Worm (Caenorhabditis elegans): Measurements from ENCODE around the gene lys-10.

The lys-10 gene

DNA sequence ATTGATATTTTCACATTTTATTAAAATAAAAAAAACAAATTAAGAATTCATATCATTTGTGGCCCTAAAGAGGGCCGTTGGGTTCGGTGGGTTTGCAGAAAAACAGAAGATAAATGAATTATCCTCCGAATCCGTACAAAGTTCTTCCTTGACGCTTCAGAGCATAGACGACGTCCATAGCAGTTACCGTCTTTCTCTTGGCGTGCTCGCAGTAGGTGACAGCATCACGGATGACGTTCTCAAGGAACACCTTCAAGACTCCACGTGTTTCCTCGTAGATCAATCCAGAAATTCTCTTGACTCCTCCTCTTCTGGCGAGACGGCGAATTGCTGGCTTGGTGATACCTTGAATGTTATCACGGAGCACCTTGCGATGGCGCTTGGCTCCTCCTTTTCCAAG, 928 bp downstream of the lys-10 start:
- TF ChIP-seq nhr-11 (tag; optimal IDR thresholded peaks at IDR 0.05) (no peak), dmd-4 (tag; optimal IDR thresholded peaks at IDR 0.05) (no peak), unc-55 (GFP tag; optimal IDR thresholded peaks at IDR 0.05) (no peak), lin-39 (tag; optimal IDR thresholded peaks at IDR 0.05) (no peak), F13H6.1 (tag; optimal IDR thresholded peaks at IDR 0.05) (no peak), ceh-82 (tag; optimal IDR thresholded peaks at IDR 0.05) (no peak), sma-3 (GFP tag; optimal IDR thresholded peaks at IDR 0.05) (no peak)

DNA sequence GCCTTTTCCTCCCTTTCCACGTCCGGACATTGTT, 1.1 kb downstream of the lys-10 start, which contains the start of gene his-31:
Gene his-31 (minus strand): TSS at position 30 of the 34 bp plus-strand sequence.
- TF ChIP-seq nhr-129 (tag; optimal IDR thresholded peaks at IDR 0.05) = no peak
- TF ChIP-seq mab-5 (tag; optimal IDR thresholded peaks at IDR 0.05) = no peak
- TF ChIP-seq gmeb-1 (tag; optimal IDR thresholded peaks at IDR 0.05) = no peak
- no peak for TF ChIP-seq egl-27 (tag; optimal IDR thresholded peaks at IDR 0.05)
- TF ChIP-seq lin-13 (GFP tag; optimal IDR thresholded peaks at IDR 0.05) = no peak
- no peak for TF ChIP-seq aly-2 (tag; optimal IDR thresholded peaks at IDR 0.05)
- no peak for TF ChIP-seq elt-3 (tag; optimal IDR thresholded peaks at IDR 0.05)
- TF ChIP-seq skn-1 (tag; optimal IDR thresholded peaks at IDR 0.05) = no peak
- TF ChIP-seq ama-1 (optimal IDR thresholded peaks at IDR 0.05) = no peak
- no peak for TF ChIP-seq unc-39 (tag; optimal IDR thresholded peaks at IDR 0.05)
- TF ChIP-seq peb-1 (tag; optimal IDR thresholded peaks at IDR 0.05) = no peak
- no peak for TF ChIP-seq zag-1 (tag; optimal IDR thresholded peaks at IDR 0.05)

DNA sequence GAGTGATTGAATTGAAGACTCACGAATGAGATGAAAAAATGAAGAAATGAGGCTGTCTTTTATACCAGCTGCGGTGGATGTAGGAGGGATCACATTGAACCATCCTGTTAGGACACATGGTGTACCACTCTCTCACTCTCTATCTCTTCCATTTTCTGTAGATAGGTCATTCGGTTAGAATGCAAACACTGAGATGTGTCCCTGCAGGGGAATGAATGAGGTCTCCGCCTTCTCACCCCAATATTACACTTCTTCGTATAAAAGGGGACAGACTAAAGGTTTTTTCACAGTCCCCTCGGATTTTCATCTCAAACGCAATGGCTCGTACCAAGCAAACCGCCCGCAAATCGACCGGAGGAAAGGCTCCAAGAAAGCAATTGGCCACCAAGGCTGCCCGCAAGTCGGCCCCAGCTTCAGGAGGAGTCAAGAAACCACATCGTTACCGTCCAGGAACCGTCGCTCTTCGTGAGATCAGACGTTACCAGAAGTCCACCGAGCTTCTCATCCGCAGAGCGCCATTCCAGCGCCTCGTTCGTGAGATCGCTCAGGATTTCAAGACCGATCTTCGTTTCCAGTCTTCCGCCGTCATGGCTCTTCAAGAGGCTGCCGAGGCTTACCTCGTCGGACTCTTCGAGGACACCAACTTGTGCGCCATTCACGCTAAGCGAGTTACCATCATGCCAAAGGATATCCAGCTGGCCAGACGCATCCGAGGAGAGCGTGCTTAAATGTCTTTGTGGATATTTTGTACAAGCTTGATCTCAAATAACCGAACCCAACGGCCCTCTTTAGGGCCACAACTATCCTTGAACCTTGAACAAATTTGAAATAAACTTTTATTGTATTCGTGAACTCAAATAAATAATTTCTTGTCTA, 1.6 kb downstream of the lys-10 start, which contains the start of gene his-32:
Gene his-32 (plus strand): TSS at position 318 of the 876 bp plus-strand sequence.
- peak; percentile 97 for TF ChIP-seq ceh-16 (tag; optimal IDR thresholded peaks at IDR 0.05)
- TF ChIP-seq ceh-82 (tag; optimal IDR thresholded peaks at IDR 0.05) = no peak
- TF ChIP-seq C34F6.9 (tag; optimal IDR thresholded peaks at IDR 0.05) = peak; percentile 30
- TF ChIP-seq gmeb-1 (tag; optimal IDR thresholded peaks at IDR 0.05) = no peak
- peak; percentile 5 for TF ChIP-seq sma-9 (GFP tag; optimal IDR thresholded peaks at IDR 0.05)
- TF ChIP-seq sma-9 (tag; optimal IDR thresholded peaks at IDR 0.05) = no peak
- peak; percentile 55 for TF ChIP-seq sma-3 (GFP tag; optimal IDR thresholded peaks at IDR 0.05)
- TF ChIP-seq sem-4 (tag; optimal IDR thresholded peaks at IDR 0.05) = peak; percentile 75
- peak; percentile 37 for TF ChIP-seq nhr-21 (tag; optimal IDR thresholded peaks at IDR 0.05)
- peak; percentile 66 for TF ChIP-seq mab-5 (tag; optimal IDR thresholded peaks at IDR 0.05)
- no peak for TF ChIP-seq nhr-10 (tag; optimal IDR thresholded peaks at IDR 0.05)
- TF ChIP-seq ztf-4 (tag; optimal IDR thresholded peaks at IDR 0.05) = no peak
- no peak for TF ChIP-seq ama-1 (optimal IDR thresholded peaks at IDR 0.05)
- peak; percentile 67 for TF ChIP-seq lin-13 (GFP tag; optimal IDR thresholded peaks at IDR 0.05)
- no peak for TF ChIP-seq unc-39 (tag; optimal IDR thresholded peaks at IDR 0.05)
- TF ChIP-seq dmd-4 (tag; optimal IDR thresholded peaks at IDR 0.05) = no peak
- TF ChIP-seq nhr-129 (tag; optimal IDR thresholded peaks at IDR 0.05) = peak; percentile 68
- TF ChIP-seq nhr-6 (tag; optimal IDR thresholded peaks at IDR 0.05) = peak; percentile 80
- TF ChIP-seq nhr-237 (tag; optimal IDR thresholded peaks at IDR 0.05) = no peak
- no peak for TF ChIP-seq zag-1 (tag; optimal IDR thresholded peaks at IDR 0.05)
- no peak for TF ChIP-seq skn-1 (tag; optimal IDR thresholded peaks at IDR 0.05)
- TF ChIP-seq F13H6.1 (tag; optimal IDR thresholded peaks at IDR 0.05) = no peak
- no peak for TF ChIP-seq elt-1 (tag; optimal IDR thresholded peaks at IDR 0.05)
- TF ChIP-seq unc-55 (GFP tag; optimal IDR thresholded peaks at IDR 0.05) = no peak
- no peak for TF ChIP-seq R02D3.7 (tag; optimal IDR thresholded peaks at IDR 0.05)
- TF ChIP-seq ztf-1 (GFP tag; conservative IDR thresholded peaks at IDR 0.05) = no peak
- TF ChIP-seq fos-1 (tag; optimal IDR thresholded peaks at IDR 0.05) = peak; percentile 21
- no peak for TF ChIP-seq egl-27 (tag; optimal IDR thresholded peaks at IDR 0.05)
- TF ChIP-seq snpc-4 (tag; optimal IDR thresholded peaks at IDR 0.05) = no peak
- peak; percentile 95 for TF ChIP-seq nhr-25 (tag; optimal IDR thresholded peaks at IDR 0.05)
- no peak for TF ChIP-seq ZK546.5 (tag; optimal IDR thresholded peaks at IDR 0.05)
- no peak for TF ChIP-seq blmp-1 (tag; optimal IDR thresholded peaks at IDR 0.05; ENCODE audit: insufficient read depth)
- no peak for TF ChIP-seq elt-3 (tag; optimal IDR thresholded peaks at IDR 0.05)
- TF ChIP-seq nhr-12 (tag; optimal IDR thresholded peaks at IDR 0.05) = no peak
- TF ChIP-seq lin-11 (tag; optimal IDR thresholded peaks at IDR 0.05) = no peak
- TF ChIP-seq lsy-2 (tag; optimal IDR thresholded peaks at IDR 0.05) = no peak

All from whole organism, L2 larva.